Worm (Caenorhabditis elegans): ENCODE measurements around the gene gpr-1.
A peak's percentile ranks its signal among the peaks of the same experiment; 100 is the strongest.

gpr-1 gene

ce11 chrIII:8628405-8628982 is at the start of gene gpr-1, which contains the start of gene polk-1:
Gene gpr-1 (plus strand): TSS chrIII:8628932.
Gene polk-1 (minus strand): TSS chrIII:8628590.
- TF ChIP-seq lsy-2 (tag; optimal IDR thresholded peaks at IDR 0.05) (peak in 1 of 2 experiments; percentile 50), unc-62 (GFP tag; optimal IDR thresholded peaks at IDR 0.05) (no peak), nhr-21 (tag; optimal IDR thresholded peaks at IDR 0.05) (no peak), egl-27 (tag; optimal IDR thresholded peaks at IDR 0.05) (no peak), nhr-129 (tag; optimal IDR thresholded peaks at IDR 0.05) (peak; percentile 26), ztf-11 (tag; optimal IDR thresholded peaks at IDR 0.05) (no peak), nhr-25 (tag; optimal IDR thresholded peaks at IDR 0.05) (no peak), C34F6.9 (tag; optimal IDR thresholded peaks at IDR 0.05) (peak; percentile 27), gmeb-1 (tag; optimal IDR thresholded peaks at IDR 0.05) (peak; percentile 67), lin-13 (GFP tag; optimal IDR thresholded peaks at IDR 0.05) (peak; percentile 72), Y55F3AM.14 (GFP tag; optimal IDR thresholded peaks at IDR 0.05) (no peak), ceh-82 (tag; optimal IDR thresholded peaks at IDR 0.05) (no peak), nhr-23 (tag; optimal IDR thresholded peaks at IDR 0.05) (no peak), skn-1 (tag; optimal IDR thresholded peaks at IDR 0.05) (no peak), nhr-6 (tag; optimal IDR thresholded peaks at IDR 0.05) (no peak)

ce11 chrIII:8579367-8579766 is 49.4 kb upstream of the gpr-1 start:
- peak; percentile 11 for TF ChIP-seq sma-9 (GFP tag; optimal IDR thresholded peaks at IDR 0.05)
- TF ChIP-seq sma-9 (tag; optimal IDR thresholded peaks at IDR 0.05): no peak
- TF ChIP-seq ceh-16 (tag; optimal IDR thresholded peaks at IDR 0.05): no peak
- no peak for TF ChIP-seq gmeb-1 (tag; optimal IDR thresholded peaks at IDR 0.05)
- TF ChIP-seq nhr-25 (tag; optimal IDR thresholded peaks at IDR 0.05): peak; percentile 48
- TF ChIP-seq blmp-1 (tag; optimal IDR thresholded peaks at IDR 0.05; ENCODE audit: insufficient read depth): peak; percentile 92
- TF ChIP-seq fos-1 (tag; optimal IDR thresholded peaks at IDR 0.05): peak; percentile 4
- TF ChIP-seq egl-27 (tag; optimal IDR thresholded peaks at IDR 0.05): no peak
- TF ChIP-seq nhr-10 (tag; optimal IDR thresholded peaks at IDR 0.05): no peak
- TF ChIP-seq F13H6.1 (tag; optimal IDR thresholded peaks at IDR 0.05): no peak
- peak; percentile 22 for TF ChIP-seq crh-2 (tag; optimal IDR thresholded peaks at IDR 0.05)

- TF ChIP-seq lin-11 (tag; optimal IDR thresholded peaks at IDR 0.05): no peak
- no peak for TF ChIP-seq ceh-16 (tag; optimal IDR thresholded peaks at IDR 0.05)
- TF ChIP-seq ztf-1 (GFP tag; conservative IDR thresholded peaks at IDR 0.05): no peak
- TF ChIP-seq fos-1 (tag; optimal IDR thresholded peaks at IDR 0.05): no peak
- no peak for TF ChIP-seq skn-1 (tag; optimal IDR thresholded peaks at IDR 0.05)
- no peak for TF ChIP-seq R02D3.7 (tag; optimal IDR thresholded peaks at IDR 0.05)
- no peak for TF ChIP-seq crh-2 (tag; optimal IDR thresholded peaks at IDR 0.05)
- TF ChIP-seq elt-1 (tag; optimal IDR thresholded peaks at IDR 0.05): no peak
- TF ChIP-seq nhr-23 (tag; optimal IDR thresholded peaks at IDR 0.05): no peak
- no peak for TF ChIP-seq nhr-12 (tag; optimal IDR thresholded peaks at IDR 0.05)
- TF ChIP-seq lin-13 (GFP tag; optimal IDR thresholded peaks at IDR 0.05): no peak
- TF ChIP-seq lin-39 (tag; optimal IDR thresholded peaks at IDR 0.05): no peak
- TF ChIP-seq peb-1 (tag; optimal IDR thresholded peaks at IDR 0.05): no peak
- TF ChIP-seq mdl-1 (tag; optimal IDR thresholded peaks at IDR 0.05): no peak
- TF ChIP-seq nhr-10 (tag; optimal IDR thresholded peaks at IDR 0.05): no peak
- no peak for TF ChIP-seq ama-1 (optimal IDR thresholded peaks at IDR 0.05)
Observed at ce11 chrIII:8580802-8581201, 47.9 kb upstream of the gpr-1 start, which contains the start of gene doxa-1. Gene doxa-1 (plus strand): TSS chrIII:8581102.

ce11 chrIII:8588592-8589153 is 40.1 kb upstream of the gpr-1 start, which contains the start of gene glr-1:
Gene glr-1 (minus strand): TSS chrIII:8588642.
- TF ChIP-seq ztf-11 (tag; optimal IDR thresholded peaks at IDR 0.05) (no peak), unc-39 (tag; optimal IDR thresholded peaks at IDR 0.05) (no peak), nhr-10 (tag; optimal IDR thresholded peaks at IDR 0.05) (no peak), mab-5 (tag; optimal IDR thresholded peaks at IDR 0.05) (no peak), nhr-129 (tag; optimal IDR thresholded peaks at IDR 0.05) (no peak), aly-2 (tag; optimal IDR thresholded peaks at IDR 0.05) (no peak), alr-1 (tag; optimal IDR thresholded peaks at IDR 0.05) (no peak), egl-27 (tag; optimal IDR thresholded peaks at IDR 0.05) (no peak), unc-55 (GFP tag; optimal IDR thresholded peaks at IDR 0.05) (no peak), blmp-1 (tag; optimal IDR thresholded peaks at IDR 0.05; ENCODE audit: insufficient read depth) (no peak)
